Fruit fly (Drosophila melanogaster): Measurements from ENCODE around the gene CG31697.

The CG31697 gene

DNA sequence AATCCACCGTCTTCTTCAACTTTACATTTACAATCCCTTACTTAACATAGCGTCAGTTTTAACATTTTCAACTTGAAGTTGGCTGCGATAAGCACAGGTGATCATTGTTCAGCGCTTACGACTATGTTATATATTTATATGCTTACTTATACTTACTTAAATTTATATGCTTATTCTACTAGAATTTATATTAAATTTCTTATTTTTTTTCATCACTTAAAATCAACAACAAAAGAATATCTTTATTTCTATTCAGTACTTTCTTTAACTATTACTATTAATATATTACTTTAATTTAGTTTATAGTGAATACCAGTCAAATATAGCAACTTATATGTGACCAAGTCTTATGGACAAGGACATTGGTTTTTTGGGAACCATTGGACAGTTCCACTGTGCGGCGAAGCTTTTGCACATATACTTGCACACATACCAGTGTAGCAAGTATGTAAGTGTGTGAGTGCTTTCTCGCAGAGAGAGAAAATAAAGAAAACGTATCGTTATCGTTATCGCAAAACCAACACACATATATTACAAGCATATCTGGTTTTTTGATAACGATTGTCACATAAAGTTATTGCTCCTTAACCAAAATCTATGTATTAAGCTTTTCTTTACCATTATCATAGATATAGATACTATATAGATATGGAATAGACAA, 18.0 kb upstream of the CG31697 start, which contains the start of gene Hasp (continued):
- TF ChIP-seq inv (GFP tag; IDR thresholded peaks at IDR 0.05; ENCODE audit: partially characterized antibody) (peak; percentile 28; the same call in 1 of the 2 replicates), grau (tag; optimal IDR thresholded peaks at IDR 0.05) (peak; percentile 66), BtbVII (GFP tag; optimal IDR thresholded peaks at IDR 0.05) (no peak), CG11247 (GFP tag; IDR thresholded peaks at IDR 0.05) (no peak), CG7987 (GFP tag; optimal IDR thresholded peaks at IDR 0.05) (no peak), gt (GFP tag; IDR thresholded peaks at IDR 0.05) (no peak), Awh (GFP tag; IDR thresholded peaks at IDR 0.05) (no peak), Nf-YA (GFP tag; IDR thresholded peaks at IDR 0.05) (no peak), CG4617 (GFP tag; optimal IDR thresholded peaks at IDR 0.05; ENCODE audit: borderline replicate concordance) (peak; percentile 2), CG14050 (GFP tag; IDR thresholded peaks at IDR 0.05) (peak; percentile 9; the same call in 1 of the 3 replicates), GATAe (GFP tag; conservative IDR thresholded peaks at IDR 0.05) (no peak), Ptx1 (GFP tag; IDR thresholded peaks at IDR 0.05) (peak; percentile 51), Mes4 (GFP tag; optimal IDR thresholded peaks at IDR 0.05) (no peak), gfzf (GFP tag; optimal IDR thresholded peaks at IDR 0.05) (no peak), CG17912 (GFP tag; optimal IDR thresholded peaks at IDR 0.05) (no peak), fd96Cb (tag; optimal IDR thresholded peaks at IDR 0.05) (peak; percentile 69), CG3065 (GFP tag; optimal IDR thresholded peaks at IDR 0.05) (peak; percentile 2), CG10267 (tag; optimal IDR thresholded peaks at IDR 0.05) (peak; percentile 69), MESR4 (GFP tag; optimal IDR thresholded peaks at IDR 0.05) (no peak), pb (GFP tag; optimal IDR thresholded peaks at IDR 0.05) (no peak), az2 (GFP tag; optimal IDR thresholded peaks at IDR 0.05) (peak; percentile 64), CG3838 (GFP tag; optimal IDR thresholded peaks at IDR 0.05) (no peak), CG13287 (GFP tag; IDR thresholded peaks at IDR 0.05; ENCODE audit: partially characterized antibody) (peak; percentile 77), phol (tag; optimal IDR thresholded peaks at IDR 0.05) (peak; percentile 63), sd (tag; optimal IDR thresholded peaks at IDR 0.05) (no peak), dmrt99B (tag; optimal IDR thresholded peaks at IDR 0.05) (no peak), CG34422 (GFP tag; IDR thresholded peaks at IDR 0.05) (peak; percentile 30; the same call in 1 of the 3 replicates), tin (GFP tag; optimal IDR thresholded peaks at IDR 0.05) (peak; percentile 65), CG17829 (tag; optimal IDR thresholded peaks at IDR 0.05) (peak; percentile 62), CG6272 (GFP tag; IDR thresholded peaks at IDR 0.05) (no peak), Six4 (GFP tag; optimal IDR thresholded peaks at IDR 0.05) (peak; percentile 77), pita (GFP tag; optimal IDR thresholded peaks at IDR 0.05) (no peak), CG17612 (GFP tag; IDR thresholded peaks at IDR 0.05) (no peak), Lim3 (GFP tag; IDR thresholded peaks at IDR 0.05) (no peak), prd (optimal IDR thresholded peaks at IDR 0.05) (no peak), prd (GFP tag; IDR thresholded peaks at IDR 0.05) (peak; percentile 36), CG9727 (GFP tag; optimal IDR thresholded peaks at IDR 0.05) (peak; percentile 61), CG33213 (GFP tag; optimal IDR thresholded peaks at IDR 0.05) (no peak), ewg (GFP tag; optimal IDR thresholded peaks at IDR 0.05) (peak; percentile 41), CG10543 (GFP tag; optimal IDR thresholded peaks at IDR 0.05) (no peak), lmd (GFP tag; IDR thresholded peaks at IDR 0.05) (peak; percentile 58; the same call in 1 of the 2 replicates), CG15011 (GFP tag; optimal IDR thresholded peaks at IDR 0.05) (no peak), insv (GFP tag; optimal IDR thresholded peaks at IDR 0.05) (no peak), chn (GFP tag; optimal IDR thresholded peaks at IDR 0.05) (no peak), klu (GFP tag; IDR thresholded peaks at IDR 0.05) (no peak), fu2 (GFP tag; optimal IDR thresholded peaks at IDR 0.05) (no peak), seq (GFP tag; IDR thresholded peaks at IDR 0.05) (0 out of 2 replicates have a peak, but pooled peaks have one; percentile 6), CG7963 (GFP tag; IDR thresholded peaks at IDR 0.05; ENCODE audit: partially characterized antibody) (peak; percentile 77), Ada2b (GFP tag; IDR thresholded peaks at IDR 0.05) (0 out of 2 replicates have a peak, but pooled peaks have one; percentile 23), CG4820 (GFP tag; optimal IDR thresholded peaks at IDR 0.05) (peak; percentile 58)

Measured in whole organism, embryonic.